Worm (Caenorhabditis elegans) whole organism, L4/young adult: ENCODE measurements around the gene atf-2.

ENCODE experiments used
- W03F9.2 ChIP-seq: fragments of 150-350 bp; optimal IDR thresholded peaks from 2 replicates; lab custom pipeline; 2014; ENCODE audit warnings: missing biosample characterization, missing genetic modification characterization
- dao-5 ChIP-seq: sonication (generic microtip); optimal IDR thresholded peaks from 2 replicates; lab custom pipeline; 2016; ENCODE audit warnings: missing genotype, missing genetic modification characterization, moderate library complexity, missing compliant biosample characterization
- him-1 ChIP-seq: sonication (generic microtip); optimal IDR thresholded peaks from 2 replicates; lab custom pipeline; 2016; ENCODE audit warnings: missing genotype, missing genetic modification reagents, missing genetic modification characterization, missing compliant biosample characterization

DNA sequence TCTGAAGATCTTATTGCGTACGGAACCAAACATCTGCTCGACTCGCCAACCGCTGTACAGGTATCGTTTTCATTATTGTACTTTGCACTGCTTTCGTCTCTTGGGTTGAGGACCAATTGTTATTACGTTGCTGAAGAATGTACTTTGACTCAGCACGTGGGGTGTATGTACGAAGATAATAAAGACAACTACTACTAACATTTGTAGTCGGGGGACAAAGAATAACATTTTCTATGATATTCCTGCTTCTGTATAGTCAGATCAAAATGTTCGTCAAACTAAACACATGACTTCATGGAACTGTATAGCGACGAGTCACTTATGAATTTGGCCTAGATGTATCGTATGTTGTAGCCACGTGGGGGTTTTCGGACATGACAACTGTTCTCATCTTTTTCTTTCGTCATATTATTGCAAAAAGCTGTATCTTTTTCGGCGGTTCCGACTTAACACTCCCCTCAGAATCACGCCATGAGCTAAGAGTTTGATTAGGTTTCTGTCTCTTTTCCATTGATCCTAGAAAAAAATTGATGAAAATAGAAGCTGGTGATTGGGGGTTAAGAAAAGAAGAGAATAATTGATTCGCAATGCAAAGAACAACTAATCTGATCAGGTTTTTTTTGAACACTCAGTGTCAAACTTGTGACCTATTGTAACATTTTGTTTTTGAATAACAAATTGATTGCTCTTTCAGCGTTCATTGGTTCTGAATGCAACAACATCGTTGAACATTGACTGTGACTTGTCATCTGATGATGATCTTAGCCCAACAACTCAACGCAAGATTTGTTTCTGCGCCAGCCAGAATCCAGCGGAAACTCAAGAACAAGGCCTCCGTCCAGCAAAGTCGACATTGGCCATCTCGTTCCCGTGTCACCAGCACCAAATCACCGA, 7.0 kb upstream of the atf-2 start:
- TF ChIP-seq him-1 (tag; lab: Kevin White, UChicago) (no peak), W03F9.2 (tag; lab: Kevin White, UChicago) (no peak), dao-5 (tag; lab: Kevin White, UChicago) (no peak)
